Fruit fly (Drosophila melanogaster): Measurements from ENCODE around the gene CG31370.

Gene CG31370

DNA sequence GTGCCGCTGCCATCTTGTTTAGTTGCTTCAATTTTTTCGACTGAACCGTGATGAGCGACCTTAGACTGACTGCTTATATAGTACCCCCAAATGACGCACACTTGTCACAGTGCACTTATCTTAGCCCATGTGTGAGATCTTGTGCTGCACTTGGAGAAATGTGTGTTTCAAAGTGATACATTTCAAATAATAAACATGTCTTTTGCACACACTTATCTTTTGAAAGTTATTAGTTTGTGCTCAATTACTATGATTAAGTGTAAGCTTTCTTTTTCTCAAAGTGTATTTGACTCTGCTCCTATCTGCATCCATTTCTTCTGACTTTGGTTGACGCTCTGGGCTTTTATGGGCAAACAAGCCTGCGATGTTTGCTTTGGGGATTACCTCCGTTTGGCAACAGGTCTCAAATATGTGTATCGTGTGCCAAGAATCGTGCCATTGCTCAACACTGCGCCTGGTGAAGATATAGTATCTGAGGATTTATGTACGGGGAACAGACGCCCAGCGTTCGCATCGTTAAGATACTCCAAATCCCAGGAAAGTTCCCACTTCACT, 22.4 kb upstream of the CG31370 start, which contains the start of gene CG10514 (continued):
- TF ChIP-seq lola (GFP tag; optimal IDR thresholded peaks at IDR 0.05) (no peak), fd64A (GFP tag; optimal IDR thresholded peaks at IDR 0.05) (no peak), ranshi (GFP tag; IDR thresholded peaks at IDR 0.05) (no peak), Oli (tag; optimal IDR thresholded peaks at IDR 0.05) (no peak), wek (GFP tag; optimal IDR thresholded peaks at IDR 0.05) (no peak), CG2199 (GFP tag; IDR thresholded peaks at IDR 0.05) (no peak)

DNA sequence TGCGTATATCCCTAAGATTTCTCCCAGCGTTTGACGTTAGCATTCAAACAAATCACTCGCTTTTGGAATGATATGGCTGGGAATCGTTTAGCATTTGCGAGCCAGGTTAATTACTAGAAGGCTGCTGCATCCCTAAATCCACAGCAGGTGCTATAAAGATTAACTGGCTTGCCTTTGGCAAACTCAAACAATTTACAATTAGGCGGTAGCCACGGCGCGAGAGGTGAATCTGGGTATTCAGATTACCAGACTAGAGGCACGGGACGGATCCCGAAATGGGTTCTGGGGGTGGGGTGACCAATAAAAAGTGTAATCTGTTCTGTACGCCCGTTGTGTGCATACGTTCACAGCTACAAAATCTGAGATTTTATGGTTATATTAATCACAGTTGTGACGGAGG, 21.1 kb upstream of the CG31370 start, which contains the start of gene CG11892:
Gene CG11892 (plus strand): TSS at position 384 of the 400 bp plus-strand sequence.
- TF ChIP-seq CG12071 (GFP tag; optimal IDR thresholded peaks at IDR 0.05) (peak; percentile 81), Nf-YB (GFP tag; optimal IDR thresholded peaks at IDR 0.05) (no peak), Aef1 (GFP tag; IDR thresholded peaks at IDR 0.05) (no peak), Atf3 (GFP tag; optimal IDR thresholded peaks at IDR 0.05) (no peak), seq (GFP tag; IDR thresholded peaks at IDR 0.05) (no peak), Mad (GFP tag; optimal IDR thresholded peaks at IDR 0.05) (no peak), fd102C (GFP tag; optimal IDR thresholded peaks at IDR 0.05) (no peak), lilli (GFP tag; optimal IDR thresholded peaks at IDR 0.05) (peak; percentile 15), CG6765 (GFP tag; optimal IDR thresholded peaks at IDR 0.05) (peak; percentile 30), CG10209 (GFP tag; optimal IDR thresholded peaks at IDR 0.05) (peak; percentile 26), CG16813 (GFP tag; IDR thresholded peaks at IDR 0.05; ENCODE audit: partially characterized antibody) (no peak), nerfin-1 (tag; optimal IDR thresholded peaks at IDR 0.05) (no peak), Hmx (GFP tag; optimal IDR thresholded peaks at IDR 0.05) (no peak), CG18764 (GFP tag; optimal IDR thresholded peaks at IDR 0.05) (no peak), CG16863 (GFP tag; optimal IDR thresholded peaks at IDR 0.05) (no peak), GATAe (GFP tag; conservative IDR thresholded peaks at IDR 0.05) (no peak), BtbVII (GFP tag; optimal IDR thresholded peaks at IDR 0.05) (peak; percentile 52), yki (optimal IDR thresholded peaks at IDR 0.05) (no peak), ara (GFP tag; IDR thresholded peaks at IDR 0.05) (0 out of 2 replicates have a peak, but pooled peaks have one; percentile 43), Hmr (GFP tag; optimal IDR thresholded peaks at IDR 0.05) (peak; percentile 73), gro (GFP tag; optimal IDR thresholded peaks at IDR 0.05) (no peak), org-1 (GFP tag; optimal IDR thresholded peaks at IDR 0.05) (peak; percentile 21), Meics (GFP tag; optimal IDR thresholded peaks at IDR 0.05) (peak; percentile 55), CG10979 (tag; optimal IDR thresholded peaks at IDR 0.05) (no peak), CG12299 (tag; optimal IDR thresholded peaks at IDR 0.05) (peak; percentile 18), otp (GFP tag; IDR thresholded peaks at IDR 0.05) (peak; percentile 45; the same call in 1 of the 3 replicates), CG13894 (tag; optimal IDR thresholded peaks at IDR 0.05) (peak; percentile 68), Sox102F (GFP tag; optimal IDR thresholded peaks at IDR 0.05) (peak; percentile 37), her (GFP tag; optimal IDR thresholded peaks at IDR 0.05) (peak; percentile 6), nau (GFP tag; optimal IDR thresholded peaks at IDR 0.05) (no peak), Sox100B (GFP tag; optimal IDR thresholded peaks at IDR 0.05) (peak; percentile 17), Fer1 (GFP tag; optimal IDR thresholded peaks at IDR 0.05) (peak; percentile 74), CG13296 (GFP tag; optimal IDR thresholded peaks at IDR 0.05) (peak; percentile 76), Hr3 (GFP tag; optimal IDR thresholded peaks at IDR 0.05) (no peak), az2 (GFP tag; optimal IDR thresholded peaks at IDR 0.05) (no peak), Vsx1 (GFP tag; optimal IDR thresholded peaks at IDR 0.05) (peak; percentile 45), CG10543 (GFP tag; optimal IDR thresholded peaks at IDR 0.05) (peak; percentile 72), bcd (GFP tag; optimal IDR thresholded peaks at IDR 0.05) (peak; percentile 20), scrt (GFP tag; optimal IDR thresholded peaks at IDR 0.05) (peak; percentile 68), CG11723 (GFP tag; optimal IDR thresholded peaks at IDR 0.05) (peak; percentile 11), Optix (GFP tag; IDR thresholded peaks at IDR 0.05) (no peak), MTF-1 (GFP tag; optimal IDR thresholded peaks at IDR 0.05; ENCODE audit: borderline replicate concordance) (peak; percentile 69), CG43689 (GFP tag; IDR thresholded peaks at IDR 0.05) (no peak)

Data from whole organism, embryonic.